Worm (Caenorhabditis elegans): ENCODE results near the gene T02G5.7.

DNA sequence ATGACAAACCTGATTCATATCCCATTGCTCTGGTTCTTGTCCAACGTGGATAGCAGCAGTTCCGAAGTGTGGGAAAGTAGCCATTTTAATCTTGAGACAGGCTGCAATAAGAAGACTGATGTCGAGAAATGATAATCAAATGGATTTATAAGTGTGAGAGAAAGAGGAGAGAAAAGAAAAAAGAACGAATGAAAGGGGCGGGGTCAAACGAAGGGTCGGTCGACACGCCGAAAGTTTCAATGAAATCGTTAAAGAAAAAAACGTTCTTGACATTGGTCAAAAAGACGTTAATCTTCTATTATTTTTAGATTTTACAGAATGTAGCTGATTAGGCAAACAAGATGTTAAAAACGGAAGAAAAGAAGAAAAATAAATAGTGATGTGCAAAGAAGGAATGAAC is 17.6 kb upstream of the T02G5.7 start, which contains the start of gene cth-2:
- TF ChIP-seq fkh-2 (tag; optimal IDR thresholded peaks at IDR 0.05) (no peak), elt-2 (tag; optimal IDR thresholded peaks at IDR 0.05) (peak; percentile 21)
